Worm (Caenorhabditis elegans): ENCODE data around the gene gst-3.

ce11 chrIV:10188505-10188904, 48.5 kb upstream of the gst-3 start:
- TF ChIP-seq sox-4 (tag; optimal IDR thresholded peaks at IDR 0.05): no peak
- TF ChIP-seq mep-1 (tag; optimal IDR thresholded peaks at IDR 0.05): no peak
- TF ChIP-seq jun-1 (tag; optimal IDR thresholded peaks at IDR 0.05): no peak
- TF ChIP-seq fkh-10 (GFP tag; optimal IDR thresholded peaks at IDR 0.05): peak; percentile 63
- no peak for TF ChIP-seq lin-15B (tag; optimal IDR thresholded peaks at IDR 0.05)
- no peak for TF ChIP-seq fkh-8 (tag; optimal IDR thresholded peaks at IDR 0.05)
